Worm (Caenorhabditis elegans) whole organism, L2 larva: ENCODE results near the gene F56C4.1.
A peak's percentile ranks its signal among the peaks of the same experiment; 100 is the strongest.
"Not testable (repeated sequence)": the region's sequence is repeated elsewhere in the genome, so short reads cannot be mapped to it uniquely, and the experiment has no call there.

Experiments
- F13H6.1 ChIP-seq: sonication (generic microtip); optimal IDR thresholded peaks from 2 replicates; lab custom pipeline; 2016; ENCODE audit warnings: missing genetic modification characterization, missing compliant biosample characterization
- ZK546.5 ChIP-seq: sonication (generic microtip); optimal IDR thresholded peaks from 2 replicates; lab custom pipeline; 2017; ENCODE audit warnings: missing biosample characterization, missing genetic modification characterization
- alr-1 ChIP-seq: fragments of 150-350 bp; optimal IDR thresholded peaks from 2 replicates; lab custom pipeline; 2014; ENCODE audit warnings: missing biosample characterization, missing genetic modification characterization
- aly-2 ChIP-seq: fragments of 150-350 bp; optimal IDR thresholded peaks from 2 replicates; lab custom pipeline; 2014; ENCODE audit warnings: missing biosample characterization, missing genetic modification characterization
- blmp-1 ChIP-seq: sonication (generic microtip); optimal IDR thresholded peaks from 2 replicates; lab custom pipeline; 2017; ENCODE audit warnings: missing genetic modification characterization, mild to moderate bottlenecking, missing compliant biosample characterization, antibody characterized with exemption, moderate library complexity; ENCODE audit not compliant: insufficient read depth
- crh-2 ChIP-seq: sonication (generic microtip); optimal IDR thresholded peaks from 2 replicates; lab custom pipeline; 2017; ENCODE audit warnings: missing biosample characterization, missing genetic modification characterization
- dmd-4 ChIP-seq: sonication (generic microtip); optimal IDR thresholded peaks from 2 replicates; lab custom pipeline; 2017; ENCODE audit warnings: missing biosample characterization, missing genetic modification characterization
- egl-27 ChIP-seq: sonication (generic microtip); optimal IDR thresholded peaks from 3 replicates; lab custom pipeline; 2017; ENCODE audit warnings: missing biosample characterization, missing genetic modification reagents, missing genetic modification characterization
- elt-1 ChIP-seq: fragments of 150-350 bp; optimal IDR thresholded peaks from 2 replicates; lab custom pipeline; 2014; ENCODE audit warnings: missing biosample characterization, missing genetic modification characterization
- elt-3 ChIP-seq: sonication (generic microtip); optimal IDR thresholded peaks from 2 replicates; lab custom pipeline; 2017; ENCODE audit warnings: missing biosample characterization, missing genetic modification characterization
- fos-1 ChIP-seq: fragments of 150-350 bp; optimal IDR thresholded peaks from 2 replicates; lab custom pipeline; 2014; ENCODE audit warnings: missing biosample characterization, missing genetic modification characterization
- gmeb-1 ChIP-seq: fragments of 150-350 bp; optimal IDR thresholded peaks from 2 replicates; lab custom pipeline; 2014; ENCODE audit warnings: missing biosample characterization, missing genetic modification characterization
- lin-13 ChIP-seq: fragments of 150-350 bp; optimal IDR thresholded peaks from 2 replicates; lab custom pipeline; 2014; ENCODE audit warnings: missing biosample characterization, missing genetic modification reagents, missing genetic modification characterization
- lsy-2 ChIP-seq, 2 experiments: fragments of 150-350 bp in 1 of 2; sonication (generic microtip) in 1 of 2; optimal IDR thresholded peaks; 2 replicates each; lab custom pipeline; 2014 to 2017; ENCODE audit warnings: missing biosample characterization in 2 of 2, missing genetic modification characterization in 2 of 2
- mab-5 ChIP-seq: fragments of 150-350 bp; optimal IDR thresholded peaks from 2 replicates; lab custom pipeline; 2014; ENCODE audit warnings: missing biosample characterization, missing genetic modification characterization
- nhr-10 ChIP-seq: sonication (generic microtip); optimal IDR thresholded peaks from 2 replicates; lab custom pipeline; 2017; ENCODE audit warnings: missing biosample characterization, missing genetic modification characterization
- nhr-12 ChIP-seq: fragments of 150-350 bp; optimal IDR thresholded peaks from 2 replicates; lab custom pipeline; 2014; ENCODE audit warnings: missing biosample characterization, missing genetic modification characterization
- nhr-23 ChIP-seq: fragments of 150-350 bp; optimal IDR thresholded peaks from 2 replicates; lab custom pipeline; 2014; ENCODE audit warnings: missing biosample characterization, missing genetic modification reagents, missing genetic modification characterization
- nhr-237 ChIP-seq: fragments of 150-350 bp; optimal IDR thresholded peaks from 2 replicates; lab custom pipeline; 2014; ENCODE audit warnings: missing biosample characterization, missing genetic modification characterization
- nhr-6 ChIP-seq: fragments of 150-350 bp; optimal IDR thresholded peaks from 2 replicates; lab custom pipeline; 2014; ENCODE audit warnings: missing biosample characterization, missing genetic modification characterization
- peb-1 ChIP-seq: fragments of 150-350 bp; optimal IDR thresholded peaks from 2 replicates; lab custom pipeline; 2014; ENCODE audit warnings: missing biosample characterization, missing genetic modification characterization
- skn-1 ChIP-seq: sonication (generic microtip); optimal IDR thresholded peaks from 2 replicates; lab custom pipeline; 2017; ENCODE audit warnings: missing biosample characterization, missing genetic modification characterization
- sma-9 ChIP-seq, 2 experiments: fragments of 150-350 bp in 1 of 2; sonication (generic microtip) in 1 of 2; optimal IDR thresholded peaks; 2 replicates each; lab custom pipeline; 2014 to 2016; ENCODE audit warnings: missing genetic modification characterization in 2 of 2, mild to moderate bottlenecking in 1 of 2, missing biosample characterization in 1 of 2, missing compliant biosample characterization in 1 of 2, missing genetic modification reagents in 1 of 2, moderate library complexity in 1 of 2
- snpc-4 ChIP-seq: fragments of 150-350 bp; optimal IDR thresholded peaks from 2 replicates; lab custom pipeline; 2014; ENCODE audit warnings: missing biosample characterization, missing genetic modification characterization
- unc-39 ChIP-seq: fragments of 150-350 bp; optimal IDR thresholded peaks from 2 replicates; lab custom pipeline; 2014; ENCODE audit warnings: missing biosample characterization, missing genetic modification characterization
- zag-1 ChIP-seq: fragments of 150-350 bp; optimal IDR thresholded peaks from 2 replicates; lab custom pipeline; 2014; ENCODE audit warnings: missing biosample characterization, missing genetic modification characterization
- ztf-11 ChIP-seq: sonication (generic microtip); optimal IDR thresholded peaks from 2 replicates; lab custom pipeline; 2017; ENCODE audit warnings: missing biosample characterization, missing genetic modification characterization
- ztf-4 ChIP-seq: fragments of 150-350 bp; optimal IDR thresholded peaks from 2 replicates; lab custom pipeline; 2014; ENCODE audit warnings: missing biosample characterization, missing genetic modification characterization

Gene F56C4.1

ce11 chrIV:10630953-10631554, 5.7 kb upstream of the F56C4.1 start, which contains the start of gene F56C4.4:
F56C4.4 (minus strand) TSS chrIV:10631267.
- no peak for TF ChIP-seq gmeb-1
- TF ChIP-seq fos-1, result peak; percentile 41
- TF ChIP-seq blmp-1 (tag; lab: Kevin White, UChicago), result no peak
- no peak for TF ChIP-seq mab-5 (tag; lab: Kevin White, UChicago)
- TF ChIP-seq crh-2 (tag; lab: Kevin White, UChicago), result peak; percentile 55
- no peak for TF ChIP-seq F13H6.1
- no peak for TF ChIP-seq lin-13 (GFP tag; lab: Kevin White, UChicago)
- no peak for TF ChIP-seq aly-2 (tag; lab: Kevin White, UChicago)
- TF ChIP-seq nhr-12 (tag; lab: Kevin White, UChicago), result no peak
- TF ChIP-seq ztf-11 (tag; lab: Kevin White, UChicago), result no peak

DNA sequence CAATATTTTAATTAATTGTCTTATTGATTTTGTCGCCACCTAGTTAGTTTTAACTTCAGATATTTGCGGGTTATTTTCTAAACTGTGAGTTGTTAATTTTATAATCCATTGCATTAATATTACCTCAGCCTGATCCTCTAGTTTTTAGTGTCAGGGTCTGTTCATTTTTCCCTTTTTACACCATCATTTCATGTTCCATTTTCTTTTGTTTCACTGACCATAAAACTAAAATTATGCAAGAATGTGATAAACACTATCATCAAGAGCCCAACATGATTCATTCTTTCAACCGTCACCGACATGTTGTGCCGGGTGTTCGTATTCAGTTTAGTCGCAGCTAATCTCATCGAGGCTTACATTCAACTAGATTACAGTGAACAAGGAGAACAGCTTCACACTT, 2.2 kb downstream of the F56C4.1 start, which contains the start of gene F56C4.2:
Gene F56C4.2 (plus strand): TSS at position 301 of the 400 bp plus-strand sequence.
- TF ChIP-seq F13H6.1, result no peak
- TF ChIP-seq snpc-4 (tag; lab: Kevin White, UChicago), result no peak
- TF ChIP-seq peb-1, result no peak
- TF ChIP-seq egl-27 (tag; lab: Kevin White, UChicago), result no peak
- no peak for TF ChIP-seq ztf-4 (tag; lab: Kevin White, UChicago)
- TF ChIP-seq crh-2 (tag; lab: Kevin White, UChicago), result no peak
- TF ChIP-seq nhr-10 (tag; lab: Kevin White, UChicago), result no peak
- TF ChIP-seq ZK546.5 (tag; lab: Kevin White, UChicago), result no peak
- TF ChIP-seq, all 48 proteins: peak for 0

ce11 chrIV:10654047-10654446, 17.3 kb downstream of the F56C4.1 start, which contains the start of gene glb-19:
glb-19 (minus strand) TSS chrIV:10654147.
- TF ChIP-seq mab-5, snpc-4, nhr-237 (tag; lab: Kevin White, UChicago): not testable (repeated sequence)

DNA sequence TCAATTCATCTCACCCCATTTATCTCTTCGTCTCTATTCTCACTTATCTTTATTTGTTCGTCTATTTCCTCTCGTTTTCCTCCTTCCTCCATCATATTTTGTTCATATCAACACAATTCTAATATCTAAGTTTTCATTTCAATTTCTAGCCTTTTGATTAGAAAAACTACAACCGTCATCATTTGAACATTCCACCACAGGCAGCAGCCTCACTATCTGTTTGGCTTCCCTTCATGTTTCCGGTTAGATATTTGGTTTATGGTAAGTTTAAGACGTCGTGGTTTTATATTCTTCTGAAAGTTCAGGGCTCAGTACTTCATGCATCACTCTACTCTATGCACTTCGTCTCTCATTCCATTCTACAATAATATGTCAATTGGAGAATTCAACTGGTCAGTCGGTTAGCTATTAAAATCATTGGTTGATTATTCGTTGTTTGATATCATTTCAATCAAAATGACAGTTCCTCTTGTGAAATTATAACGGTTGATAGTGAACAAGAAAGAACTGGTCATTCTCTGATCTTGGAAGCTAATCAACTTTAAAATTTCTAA, 20.1 kb downstream of the F56C4.1 start, which contains the start of gene K08C7.1:
Gene K08C7.1 (plus strand): TSS at position 43 of the 554 bp plus-strand sequence.
- TF ChIP-seq lsy-2 (tag; optimal IDR thresholded peaks at IDR 0.05; lab: Kevin White, UChicago), result no peak
- TF ChIP-seq fos-1, result peak; percentile 31
- TF ChIP-seq alr-1 (tag; lab: Kevin White, UChicago), result no peak
- TF ChIP-seq crh-2 (tag; lab: Kevin White, UChicago), result no peak
- no peak for TF ChIP-seq snpc-4 (tag; lab: Kevin White, UChicago)
- TF ChIP-seq, all 48 proteins: peak for 1

- TF ChIP-seq fos-1 (peak; percentile 62), skn-1 (tag; lab: Kevin White, UChicago) (no peak)
Observed at ce11 chrIV:10661072-10661471, 24.3 kb downstream of the F56C4.1 start.

DNA sequence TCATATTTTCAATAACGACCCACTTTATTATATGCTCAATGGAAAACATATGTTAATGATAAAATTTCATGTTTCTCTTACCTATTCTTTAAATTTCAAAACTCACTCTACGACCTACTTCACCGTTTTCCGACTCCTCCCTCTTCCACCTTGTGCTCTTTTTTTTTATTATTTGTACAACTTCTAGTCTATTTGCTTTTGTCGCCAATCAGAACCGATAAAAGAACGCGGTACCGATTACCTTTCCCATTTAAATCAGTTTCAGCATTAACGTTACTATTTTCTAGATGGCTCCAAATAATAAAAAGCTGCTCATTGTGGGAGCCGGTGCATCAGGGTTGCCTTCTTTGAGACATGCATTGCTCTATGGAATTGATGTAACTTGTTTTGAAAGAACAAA, 25.0 kb downstream of the F56C4.1 start, which contains the start of gene fmo-1:
Gene fmo-1 (plus strand): TSS at position 98 of the 400 bp plus-strand sequence.
- TF ChIP-seq ZK546.5 (tag; lab: Kevin White, UChicago) (no peak), lin-13 (GFP tag; lab: Kevin White, UChicago) (no peak), fos-1 (peak; percentile 52), aly-2 (tag; lab: Kevin White, UChicago) (no peak), ztf-4 (tag; lab: Kevin White, UChicago) (no peak), gmeb-1 (peak; percentile 8), unc-39 (tag; lab: Kevin White, UChicago) (no peak), elt-1 (tag; lab: Kevin White, UChicago) (no peak), nhr-6 (tag; lab: Kevin White, UChicago) (no peak), lsy-2 (tag; optimal IDR thresholded peaks at IDR 0.05; lab: Kevin White, UChicago) (no peak), nhr-23 (tag; lab: Kevin White, UChicago) (no peak), nhr-12 (tag; lab: Kevin White, UChicago) (no peak), dmd-4 (tag; lab: Kevin White, UChicago) (no peak)
- TF ChIP-seq, all 48 proteins: peak for 2

- TF ChIP-seq nhr-23 (tag; lab: Kevin White, UChicago), result no peak
- TF ChIP-seq zag-1, result no peak
- no peak for TF ChIP-seq egl-27 (tag; lab: Kevin White, UChicago)
- TF ChIP-seq sma-9 (GFP tag; optimal IDR thresholded peaks at IDR 0.05; lab: Kevin White, UChicago), result no peak
- no peak for TF ChIP-seq sma-9 (tag; optimal IDR thresholded peaks at IDR 0.05; lab: Kevin White, UChicago)
- no peak for TF ChIP-seq elt-1 (tag; lab: Kevin White, UChicago)
- TF ChIP-seq elt-3, result no peak
- TF ChIP-seq ztf-11 (tag; lab: Kevin White, UChicago), result no peak
- TF ChIP-seq nhr-237 (tag; lab: Kevin White, UChicago), result no peak
- no peak for TF ChIP-seq unc-39 (tag; lab: Kevin White, UChicago)
- TF ChIP-seq gmeb-1, result no peak
- no peak for TF ChIP-seq alr-1 (tag; lab: Kevin White, UChicago)
Observed at ce11 chrIV:10664134-10664533, 27.4 kb downstream of the F56C4.1 start, which contains the start of gene K08C7.7. K08C7.7 (plus strand) TSS chrIV:10664434.
